Worm (Caenorhabditis elegans) whole organism, mixed stage, embryonic: Measurements from ENCODE around the gene ecps-2.

Source experiments
- M03D4.4 ChIP-seq: sonication (generic microtip); optimal IDR thresholded peaks from 2 replicates; lab custom pipeline; 2017; ENCODE audit warnings: mild to moderate bottlenecking, missing genetic modification characterization, missing compliant biosample characterization
- bed-3 ChIP-seq: fragments of 200-800 bp; sonication (Bioruptor generic); optimal IDR thresholded peaks from 3 replicates; lab custom pipeline; 2018; ENCODE audit warnings: mild to moderate bottlenecking, missing genetic modification characterization, moderate library complexity, missing compliant biosample characterization
- blmp-1 ChIP-seq: fragments of 150-350 bp; optimal IDR thresholded peaks from 2 replicates; lab custom pipeline; 2014; ENCODE audit warnings: missing biosample characterization, missing genetic modification characterization
- ceh-43 ChIP-seq: fragments of 200-800 bp; sonication (Bioruptor generic); optimal IDR thresholded peaks from 2 replicates; lab custom pipeline; 2018; ENCODE audit warnings: mild to moderate bottlenecking, missing genetic modification characterization, moderate library complexity, missing compliant biosample characterization
- ces-1 ChIP-seq: fragments of 150-350 bp; optimal IDR thresholded peaks from 2 replicates; lab custom pipeline; 2014; ENCODE audit warnings: missing biosample characterization, missing genetic modification reagents, missing genetic modification characterization
- cnd-1 ChIP-seq: fragments of 200-800 bp; sonication (Bioruptor generic); optimal IDR thresholded peaks from 2 replicates; lab custom pipeline; 2018; ENCODE audit warnings: mild to moderate bottlenecking, missing genetic modification characterization, missing compliant biosample characterization
- drap-1 ChIP-seq: fragments of 200-800 bp; sonication (Bioruptor generic); optimal IDR thresholded peaks from 3 replicates; lab custom pipeline; 2018; ENCODE audit warnings: mild to moderate bottlenecking, missing genetic modification characterization, missing compliant biosample characterization
- elt-1 ChIP-seq: sonication (generic microtip); optimal IDR thresholded peaks from 2 replicates; lab custom pipeline; 2017; ENCODE audit warnings: missing genetic modification characterization, mild to moderate bottlenecking, missing compliant biosample characterization, antibody characterized with exemption, moderate library complexity, borderline replicate concordance; ENCODE audit not compliant: insufficient read depth
- elt-3 ChIP-seq: fragments of 150-350 bp; optimal IDR thresholded peaks from 2 replicates; lab custom pipeline; 2014; ENCODE audit warnings: missing biosample characterization, missing genetic modification characterization
- flh-1 ChIP-seq: fragments of 200-800 bp; sonication (Bioruptor generic); optimal IDR thresholded peaks from 2 replicates; lab custom pipeline; 2018; ENCODE audit warnings: mild to moderate bottlenecking, missing genetic modification characterization, moderate library complexity, missing compliant biosample characterization
- ham-2 ChIP-seq: fragments of 200-800 bp; sonication (Bioruptor generic); optimal IDR thresholded peaks from 2 replicates; lab custom pipeline; 2018; ENCODE audit warnings: mild to moderate bottlenecking, missing genetic modification characterization, missing compliant biosample characterization
- hlh-1 ChIP-seq: fragments of 150-350 bp; optimal IDR thresholded peaks from 2 replicates; lab custom pipeline; 2014; ENCODE audit warnings: missing biosample characterization, missing genetic modification reagents, missing genetic modification characterization
- lin-32 ChIP-seq: fragments of 200-800 bp; sonication (Bioruptor generic); optimal IDR thresholded peaks from 2 replicates; lab custom pipeline; 2018; ENCODE audit warnings: mild to moderate bottlenecking, missing genetic modification characterization, missing compliant biosample characterization
- lsy-2 ChIP-seq: fragments of 150-350 bp; optimal IDR thresholded peaks from 2 replicates; lab custom pipeline; 2014; ENCODE audit warnings: missing biosample characterization, missing genetic modification characterization
- mab-5 ChIP-seq: fragments of 150-350 bp; optimal IDR thresholded peaks from 2 replicates; lab custom pipeline; 2014; ENCODE audit warnings: missing biosample characterization, missing genetic modification characterization
- mep-1 ChIP-seq: fragments of 150-350 bp; optimal IDR thresholded peaks from 2 replicates; lab custom pipeline; 2017; ENCODE audit warnings: missing biosample characterization, missing genetic modification reagents, missing genetic modification characterization, inconsistent platforms
- mls-2 ChIP-seq: sonication (generic microtip); optimal IDR thresholded peaks from 2 replicates; lab custom pipeline; 2016; ENCODE audit warnings: mild to moderate bottlenecking, missing genetic modification characterization, moderate library complexity, missing compliant biosample characterization
- nhr-12 ChIP-seq: fragments of 150-350 bp; optimal IDR thresholded peaks from 2 replicates; lab custom pipeline; 2014; ENCODE audit warnings: missing biosample characterization, missing genetic modification characterization
- nhr-2 ChIP-seq: fragments of 150-350 bp; optimal IDR thresholded peaks from 2 replicates; lab custom pipeline; 2014; ENCODE audit warnings: missing biosample characterization, missing genetic modification characterization
- nhr-237 ChIP-seq: fragments of 150-350 bp; optimal IDR thresholded peaks from 2 replicates; lab custom pipeline; 2014; ENCODE audit warnings: missing biosample characterization, missing genetic modification characterization
- nhr-28 ChIP-seq: fragments of 150-350 bp; optimal IDR thresholded peaks from 2 replicates; lab custom pipeline; 2014; ENCODE audit warnings: missing biosample characterization, missing genetic modification characterization
- pha-4 ChIP-seq: fragments of 150-350 bp; optimal IDR thresholded peaks from 2 replicates; lab custom pipeline; 2018; ENCODE audit warnings: missing biosample characterization, missing genetic modification reagents, missing genetic modification characterization
- sem-2 ChIP-seq: fragments of 200-800 bp; sonication (Bioruptor generic); optimal IDR thresholded peaks from 2 replicates; lab custom pipeline; 2018; ENCODE audit warnings: mild to moderate bottlenecking, missing genetic modification characterization, missing compliant biosample characterization
- snpc-4 ChIP-seq: fragments of 150-350 bp; optimal IDR thresholded peaks from 2 replicates; lab custom pipeline; 2014; ENCODE audit warnings: missing biosample characterization, missing genetic modification characterization
- sptf-1 ChIP-seq: sonication (generic microtip); optimal IDR thresholded peaks from 2 replicates; lab custom pipeline; 2017; ENCODE audit warnings: mild to moderate bottlenecking, missing genetic modification characterization, moderate library complexity, missing compliant biosample characterization
- tbx-8 ChIP-seq: fragments of 200-800 bp; sonication (Bioruptor generic); optimal IDR thresholded peaks from 2 replicates; lab custom pipeline; 2018; ENCODE audit warnings: mild to moderate bottlenecking, missing genetic modification characterization, moderate library complexity, missing compliant biosample characterization
- unc-120 ChIP-seq: sonication (generic microtip); optimal IDR thresholded peaks from 2 replicates; lab custom pipeline; 2017; ENCODE audit warnings: missing genetic modification characterization, missing compliant biosample characterization; ENCODE audit not compliant: poor library complexity, severe bottlenecking
- unc-39 ChIP-seq: fragments of 150-350 bp; optimal IDR thresholded peaks from 2 replicates; lab custom pipeline; 2014; ENCODE audit warnings: missing biosample characterization, missing genetic modification characterization
- unc-62 ChIP-seq: fragments of 150-350 bp; optimal IDR thresholded peaks from 2 replicates; lab custom pipeline; 2014; ENCODE audit warnings: missing biosample characterization, missing genetic modification reagents, missing genetic modification characterization
- zip-8 ChIP-seq: fragments of 150-350 bp; optimal IDR thresholded peaks from 2 replicates; lab custom pipeline; 2014; ENCODE audit warnings: missing biosample characterization, missing genetic modification characterization
- ztf-11 ChIP-seq: fragments of 150-350 bp; optimal IDR thresholded peaks from 2 replicates; lab custom pipeline; 2014; ENCODE audit warnings: missing biosample characterization, missing genetic modification characterization

ecps-2 gene

ce11 chrIII:10486455-10486854, 43.6 kb downstream of the ecps-2 start:
- TF ChIP-seq sem-2 (GFP tag; lab: Kevin White, UChicago) (no peak), mls-2 (tag; lab: Kevin White, UChicago) (no peak), ztf-11 (tag; lab: Kevin White, UChicago) (no peak), unc-39 (tag; lab: Kevin White, UChicago) (no peak), M03D4.4 (tag; lab: Kevin White, UChicago) (no peak), nhr-237 (tag; lab: Kevin White, UChicago) (no peak), ces-1 (GFP tag; lab: Kevin White, UChicago) (no peak), nhr-2 (tag; lab: Kevin White, UChicago) (no peak), zip-8 (tag; lab: Kevin White, UChicago) (no peak), nhr-12 (tag; lab: Kevin White, UChicago) (no peak), ceh-43 (GFP tag; lab: Kevin White, UChicago) (no peak), drap-1 (GFP tag; lab: Kevin White, UChicago) (no peak), unc-120 (tag; lab: Kevin White, UChicago) (no peak), flh-1 (GFP tag; lab: Kevin White, UChicago) (no peak), lin-32 (GFP tag; lab: Kevin White, UChicago) (no peak), snpc-4 (tag; lab: Kevin White, UChicago) (no peak), mab-5 (tag; lab: Kevin White, UChicago) (no peak), ham-2 (GFP tag; lab: Kevin White, UChicago) (no peak), tbx-8 (GFP tag; lab: Kevin White, UChicago) (no peak), mep-1 (no peak)
- TF ChIP-seq, all 35 proteins: peak for 0

- TF ChIP-seq blmp-1 (tag; lab: Kevin White, UChicago) = no peak
- TF ChIP-seq hlh-1 (tag; lab: Kevin White, UChicago) = no peak
- TF ChIP-seq nhr-28 (tag; lab: Kevin White, UChicago) = no peak
- no peak for TF ChIP-seq ces-1 (GFP tag; lab: Kevin White, UChicago)
- no peak for TF ChIP-seq elt-1 (tag; lab: Kevin White, UChicago)
- TF ChIP-seq drap-1 (GFP tag; lab: Kevin White, UChicago) = no peak
- TF ChIP-seq elt-3 = no peak
- TF ChIP-seq sptf-1 (tag; lab: Kevin White, UChicago) = no peak
- no peak for TF ChIP-seq mep-1
- TF ChIP-seq zip-8 (tag; lab: Kevin White, UChicago) = no peak
- TF ChIP-seq unc-62 (GFP tag; lab: Kevin White, UChicago) = no peak
- no peak for TF ChIP-seq sem-2 (GFP tag; lab: Kevin White, UChicago)
- no peak for TF ChIP-seq mab-5 (tag; lab: Kevin White, UChicago)
- TF ChIP-seq snpc-4 (tag; lab: Kevin White, UChicago) = no peak
- no peak for TF ChIP-seq lin-32 (GFP tag; lab: Kevin White, UChicago)
- TF ChIP-seq bed-3 (GFP tag; lab: Kevin White, UChicago) = no peak
- TF ChIP-seq cnd-1 (tag; lab: Kevin White, UChicago) = no peak
- no peak for TF ChIP-seq flh-1 (GFP tag; lab: Kevin White, UChicago)
- no peak for TF ChIP-seq lsy-2
- TF ChIP-seq pha-4 (tag; lab: Kevin White, UChicago) = no peak
Measured at ce11 chrIII:10488052-10488451, 45.2 kb downstream of the ecps-2 start, which contains the start of gene ptr-25. ptr-25 (plus strand) TSS chrIII:10488124.
